Worm (Caenorhabditis elegans) whole organism, L1 larva: ENCODE data around the gene B0222.15.
A peak's percentile ranks its signal among the peaks of the same experiment; 100 is the strongest.

Experiments
- F16B12.6 ChIP-seq: fragments of 150-350 bp; optimal IDR thresholded peaks from 2 replicates; lab custom pipeline; 2014; ENCODE audit warnings: missing biosample characterization, missing genetic modification characterization
- Y116A8C.19 ChIP-seq: sonication (generic microtip); optimal IDR thresholded peaks from 2 replicates; lab custom pipeline; 2016; ENCODE audit warnings: missing compliant biosample characterization, missing genetic modification characterization, borderline replicate concordance
- aha-1 ChIP-seq: fragments of 150-350 bp; optimal IDR thresholded peaks from 2 replicates; lab custom pipeline; 2014; ENCODE audit warnings: missing biosample characterization, missing genetic modification characterization
- alr-1 ChIP-seq: fragments of 200-800 bp; sonication (Bioruptor generic); optimal IDR thresholded peaks from 2 replicates; lab custom pipeline; 2018; ENCODE audit warnings: borderline replicate concordance, mild to moderate bottlenecking, missing genetic modification characterization, missing compliant biosample characterization
- blmp-1 ChIP-seq: fragments of 150-350 bp; optimal IDR thresholded peaks from 2 replicates; lab custom pipeline; 2014; ENCODE audit warnings: missing biosample characterization, missing genetic modification characterization
- ceh-63 ChIP-seq: fragments of 200-800 bp; sonication (Bioruptor generic); optimal IDR thresholded peaks from 2 replicates; lab custom pipeline; 2018; ENCODE audit warnings: mild to moderate bottlenecking, missing genetic modification characterization, missing compliant biosample characterization
- ceh-8 ChIP-seq: fragments of 200-800 bp; sonication (Bioruptor generic); optimal IDR thresholded peaks from 2 replicates; lab custom pipeline; 2018; ENCODE audit warnings: mild to moderate bottlenecking, missing genetic modification characterization, moderate library complexity, missing compliant biosample characterization
- ceh-82 ChIP-seq, 3 experiments: fragments of 150-350 bp in 1 of 3; sonication (generic microtip) in 2 of 3; optimal IDR thresholded peaks; 2 replicates each; lab custom pipeline; 2014 to 2017; ENCODE audit warnings: missing biosample characterization in 3 of 3, missing genetic modification characterization in 3 of 3
- ces-1 ChIP-seq: fragments of 150-350 bp; optimal IDR thresholded peaks from 2 replicates; lab custom pipeline; 2014; ENCODE audit warnings: missing biosample characterization, missing genetic modification reagents, missing genetic modification characterization
- dsc-1 ChIP-seq: sonication (generic microtip); optimal IDR thresholded peaks from 2 replicates; lab custom pipeline; 2016; ENCODE audit warnings: mild to moderate bottlenecking, missing genetic modification characterization, missing compliant biosample characterization
- efl-1 ChIP-seq, 4 experiments: fragments of 150-350 bp; optimal IDR thresholded peaks in 3 of 4; peaks in 1 of 4; 1 replicate in 1 of 4; 2 replicates in 3 of 4; lab custom pipeline; 2014; ENCODE audit warnings: missing biosample characterization in 2 of 4, missing genetic modification characterization in 2 of 4, missing genetic modification reagents in 2 of 4
- egl-13 ChIP-seq: sonication (generic microtip); optimal IDR thresholded peaks from 2 replicates; lab custom pipeline; 2016; ENCODE audit warnings: missing genotype, missing genetic modification reagents, missing genetic modification characterization, missing compliant biosample characterization
- elt-2 ChIP-seq: sonication (generic microtip); optimal IDR thresholded peaks from 2 replicates; lab custom pipeline; 2016; ENCODE audit warnings: missing genetic modification characterization, mild to moderate bottlenecking, inconsistent platforms, missing compliant biosample characterization, missing genetic modification reagents
- elt-3 ChIP-seq, 6 experiments: fragments of 150-350 bp in 1 of 6; sonication (generic microtip); optimal IDR thresholded peaks; 2 replicates each; lab custom pipeline; 2017 to 2018; ENCODE audit warnings: missing biosample characterization in 6 of 6, missing genetic modification characterization in 6 of 6, inconsistent platforms in 1 of 6
- fkh-10 ChIP-seq: sonication (generic microtip); optimal IDR thresholded peaks from 2 replicates; lab custom pipeline; 2017; ENCODE audit warnings: missing biosample characterization, missing genetic modification reagents, missing genetic modification characterization
- fkh-4 ChIP-seq: sonication (generic microtip); optimal IDR thresholded peaks from 2 replicates; lab custom pipeline; 2016; ENCODE audit warnings: missing compliant biosample characterization, missing genetic modification characterization, borderline replicate concordance
- fkh-8 ChIP-seq: sonication (generic microtip); optimal IDR thresholded peaks from 2 replicates; lab custom pipeline; 2016; ENCODE audit warnings: mild to moderate bottlenecking, missing genetic modification characterization, missing compliant biosample characterization
- fos-1 ChIP-seq: fragments of 150-350 bp; optimal IDR thresholded peaks from 2 replicates; lab custom pipeline; 2014; ENCODE audit warnings: missing biosample characterization, missing genetic modification characterization
- hlh-4 ChIP-seq: sonication (generic microtip); optimal IDR thresholded peaks from 2 replicates; lab custom pipeline; 2016; ENCODE audit warnings: mild to moderate bottlenecking, missing genetic modification characterization, missing compliant biosample characterization
- lin-14 ChIP-seq: fragments of 200-800 bp; sonication (Bioruptor generic); optimal IDR thresholded peaks from 2 replicates; lab custom pipeline; 2018; ENCODE audit warnings: mild to moderate bottlenecking, missing genetic modification characterization, moderate library complexity, missing compliant biosample characterization
- lin-35 ChIP-seq, 2 experiments: fragments of 150-350 bp; optimal IDR thresholded peaks; 2 replicates each; lab custom pipeline; 2014; ENCODE audit warnings: missing biosample characterization in 2 of 2, missing genetic modification characterization in 2 of 2, missing genetic modification reagents in 2 of 2
- nhr-11 ChIP-seq: fragments of 150-350 bp; optimal IDR thresholded peaks from 2 replicates; lab custom pipeline; 2014; ENCODE audit warnings: missing biosample characterization, missing genetic modification characterization
- nhr-12 ChIP-seq: sonication (generic microtip); optimal IDR thresholded peaks from 2 replicates; lab custom pipeline; 2017; ENCODE audit warnings: missing biosample characterization, missing genetic modification characterization
- nhr-20 ChIP-seq: sonication (generic microtip); optimal IDR thresholded peaks from 2 replicates; lab custom pipeline; 2016; ENCODE audit warnings: mild to moderate bottlenecking, missing genetic modification characterization, missing compliant biosample characterization
- nhr-237 ChIP-seq: fragments of 150-350 bp; optimal IDR thresholded peaks from 2 replicates; lab custom pipeline; 2014; ENCODE audit warnings: missing biosample characterization, missing genetic modification characterization
- nhr-28 ChIP-seq: fragments of 150-350 bp; optimal IDR thresholded peaks from 2 replicates; lab custom pipeline; 2014; ENCODE audit warnings: missing biosample characterization, missing genetic modification characterization
- nhr-47 ChIP-seq: sonication (generic microtip); optimal IDR thresholded peaks from 2 replicates; lab custom pipeline; 2016; ENCODE audit warnings: mild to moderate bottlenecking, missing genetic modification characterization, moderate library complexity, missing compliant biosample characterization
- nhr-71 ChIP-seq: sonication (generic microtip); optimal IDR thresholded peaks from 2 replicates; lab custom pipeline; 2016; ENCODE audit warnings: mild to moderate bottlenecking, missing genetic modification characterization, moderate library complexity, missing compliant biosample characterization
- nhr-85 ChIP-seq: sonication (generic microtip); peaks from one replicate; lab custom pipeline; 2016; ENCODE audit warnings: missing genetic modification characterization, inconsistent platforms, missing compliant biosample characterization
- pag-3 ChIP-seq: sonication (generic microtip); optimal IDR thresholded peaks from 2 replicates; lab custom pipeline; 2017; ENCODE audit warnings: missing genetic modification characterization, mild to moderate bottlenecking, missing compliant biosample characterization, antibody characterized with exemption, borderline replicate concordance; ENCODE audit not compliant: insufficient read depth
- pax-3 ChIP-seq: fragments of 200-800 bp; sonication (Bioruptor generic); optimal IDR thresholded peaks from 2 replicates; lab custom pipeline; 2018; ENCODE audit warnings: mild to moderate bottlenecking, missing genetic modification characterization, moderate library complexity, missing compliant biosample characterization
- skn-1 ChIP-seq: fragments of 150-350 bp; optimal IDR thresholded peaks from 2 replicates; lab custom pipeline; 2014; ENCODE audit warnings: missing biosample characterization, missing genetic modification characterization
- snu-23 ChIP-seq: sonication (generic microtip); optimal IDR thresholded peaks from 2 replicates; lab custom pipeline; 2016; ENCODE audit warnings: missing genetic modification characterization, missing compliant biosample characterization
- sox-4 ChIP-seq: sonication (generic microtip); optimal IDR thresholded peaks from 2 replicates; lab custom pipeline; 2016; ENCODE audit warnings: missing genetic modification characterization, missing compliant biosample characterization
- sptf-1 ChIP-seq: fragments of 150-350 bp; optimal IDR thresholded peaks from 2 replicates; lab custom pipeline; 2014; ENCODE audit warnings: missing biosample characterization, missing genetic modification characterization
- sup-37 ChIP-seq: fragments of 200-800 bp; sonication (Bioruptor generic); optimal IDR thresholded peaks from 2 replicates; lab custom pipeline; 2018; ENCODE audit warnings: mild to moderate bottlenecking, missing genetic modification characterization, missing compliant biosample characterization
- swsn-7 ChIP-seq: sonication (generic microtip); optimal IDR thresholded peaks from 2 replicates; lab custom pipeline; 2016; ENCODE audit warnings: missing genetic modification characterization, missing compliant biosample characterization
- unc-98 ChIP-seq: fragments of 200-800 bp; sonication (Bioruptor generic); IDR thresholded peaks from 2 replicates; pipeline ENCODE4 v1.3.6; 2022; ENCODE audit warnings: missing genetic modification characterization, missing compliant biosample characterization
- xbp-1 ChIP-seq: sonication (generic microtip); optimal IDR thresholded peaks from 2 replicates; lab custom pipeline; 2016; ENCODE audit warnings: missing genetic modification characterization, missing compliant biosample characterization
- zag-1 ChIP-seq: fragments of 150-350 bp; optimal IDR thresholded peaks from 2 replicates; lab custom pipeline; 2014; ENCODE audit warnings: missing biosample characterization, missing genetic modification characterization
- ztf-11 ChIP-seq, 2 experiments: sonication (generic microtip); optimal IDR thresholded peaks; 2 replicates each; lab custom pipeline; 2016 to 2017; ENCODE audit warnings: missing genetic modification characterization in 2 of 2, missing biosample characterization in 1 of 2, missing compliant biosample characterization in 1 of 2
- ztf-4 ChIP-seq: fragments of 150-350 bp; optimal IDR thresholded peaks from 2 replicates; lab custom pipeline; 2014; ENCODE audit warnings: missing biosample characterization, missing genetic modification characterization

The B0222.15 gene

DNA sequence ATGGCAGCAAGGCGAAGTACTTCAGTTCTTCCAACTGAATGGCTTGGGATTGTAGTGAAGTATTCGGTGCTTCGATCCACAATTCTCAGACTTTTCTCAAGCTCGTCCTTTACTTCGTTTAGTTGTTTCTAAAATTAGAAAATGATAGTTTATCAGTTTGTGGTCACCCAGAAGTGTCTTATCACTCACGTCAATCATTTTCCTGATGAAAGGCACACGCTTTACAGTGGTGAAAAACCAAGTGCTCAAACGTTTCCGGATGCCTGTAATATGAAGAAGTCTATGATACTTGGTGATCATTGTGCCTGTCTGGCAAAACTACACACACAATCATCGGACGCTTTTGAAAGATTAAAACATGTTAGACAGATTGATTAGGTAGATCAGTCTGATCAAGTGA lies 10.4 kb downstream of the B0222.15 start:
- TF ChIP-seq skn-1 (tag; lab: Kevin White, UChicago) = no peak
- TF ChIP-seq nhr-85 (tag; lab: Kevin White, UChicago) = peak; percentile 23
- peak; percentile 90 for TF ChIP-seq elt-2
- TF ChIP-seq efl-1 (optimal IDR thresholded peaks at IDR 0.05; lab: Kevin White, UChicago) = no peak
- TF ChIP-seq efl-1 (GFP tag; optimal IDR thresholded peaks at IDR 0.05 in 1 of 2; lab: Kevin White, UChicago) = peak in 1 of 2 experiments; percentile 70

DNA sequence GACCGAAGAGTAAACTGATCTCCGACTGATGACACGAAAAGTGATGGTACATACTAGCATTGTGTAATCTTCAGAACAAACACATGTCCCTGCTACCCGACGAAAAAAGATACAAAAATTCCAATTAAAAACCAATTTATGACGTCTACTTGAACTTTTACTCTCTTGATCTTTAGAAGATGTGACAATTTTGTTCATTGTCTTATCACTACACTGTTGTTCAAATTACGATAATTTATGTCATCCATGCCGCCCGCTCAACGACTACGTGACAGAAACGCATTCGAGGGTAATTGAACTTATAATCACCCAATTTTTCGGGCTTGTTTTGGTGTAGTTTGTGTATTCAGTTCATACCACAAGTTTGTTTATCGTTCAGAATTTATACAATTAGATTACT lies 12.7 kb downstream of the B0222.15 start:
- TF ChIP-seq lin-35 (GFP tag; optimal IDR thresholded peaks at IDR 0.05; lab: Kevin White, UChicago) = no peak
- no peak for TF ChIP-seq fkh-4 (tag; lab: Kevin White, UChicago)
- no peak for TF ChIP-seq nhr-12 (tag; lab: Kevin White, UChicago)
- no peak for TF ChIP-seq pag-3
- peak; percentile 27 for TF ChIP-seq nhr-85 (tag; lab: Kevin White, UChicago)
- no peak for TF ChIP-seq zag-1 (tag; lab: Kevin White, UChicago)
- no peak for TF ChIP-seq ces-1 (GFP tag; lab: Kevin White, UChicago)
- no peak for TF ChIP-seq efl-1 (optimal IDR thresholded peaks at IDR 0.05; lab: Kevin White, UChicago)
- TF ChIP-seq efl-1 (GFP tag; optimal IDR thresholded peaks at IDR 0.05 in 1 of 2; lab: Kevin White, UChicago) = peak in 1 of 2 experiments; percentile 73
- peak; percentile 14 for TF ChIP-seq nhr-71 (tag; lab: Kevin White, UChicago)
- no peak for TF ChIP-seq nhr-237
- TF ChIP-seq elt-3 (tag; optimal IDR thresholded peaks at IDR 0.05; lab: Kevin White, UChicago) = peak in 2 of 6 experiments; percentile 15 to 53
- TF ChIP-seq nhr-20 (tag; lab: Kevin White, UChicago) = peak; percentile 74
- TF ChIP-seq alr-1 = no peak
- TF ChIP-seq fos-1 (tag; lab: Kevin White, UChicago) = no peak
- no peak for TF ChIP-seq sup-37 (GFP tag; lab: Kevin White, UChicago)
- TF ChIP-seq sox-4 (tag; lab: Kevin White, UChicago) = no peak
- TF ChIP-seq nhr-28 (tag; lab: Kevin White, UChicago) = no peak
- peak; percentile 19 for TF ChIP-seq lin-14 (GFP tag; lab: Kevin White, UChicago)
- TF ChIP-seq hlh-4 (tag; lab: Kevin White, UChicago) = no peak
- peak; percentile 60 for TF ChIP-seq blmp-1 (tag; lab: Kevin White, UChicago)
- TF ChIP-seq aha-1 = no peak

DNA sequence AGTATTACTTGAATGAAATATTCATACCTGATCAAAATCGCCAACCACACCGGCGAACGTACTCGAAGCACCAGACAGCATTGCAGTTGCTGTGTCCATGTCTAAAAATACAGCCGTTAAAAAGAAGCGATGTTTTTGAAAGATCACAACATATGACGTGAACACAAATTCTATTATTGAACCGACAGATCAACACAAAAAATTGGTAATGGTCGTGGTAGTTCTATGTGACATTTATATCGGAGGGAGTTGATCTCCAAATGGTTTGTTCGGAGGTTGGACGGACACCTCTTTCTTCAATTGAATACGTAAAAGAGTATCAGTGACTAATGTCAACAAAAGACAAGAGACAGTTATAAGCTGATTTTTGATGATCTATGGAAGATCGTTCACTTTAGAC lies 15.3 kb downstream of the B0222.15 start, which contains the start of gene pitr-3:
pitr-3 (minus strand) TSS at position 101 of the 400 bp plus-strand sequence.
- TF ChIP-seq ztf-11 (tag; optimal IDR thresholded peaks at IDR 0.05; lab: Kevin White, UChicago) (no peak), efl-1 (optimal IDR thresholded peaks at IDR 0.05; lab: Kevin White, UChicago) (no peak), efl-1 (GFP tag; optimal IDR thresholded peaks at IDR 0.05 in 1 of 2; lab: Kevin White, UChicago) (no peak), unc-98 (GFP tag; lab: Robert Waterston, UW) (no peak)
- TF ChIP-seq, all 84 proteins: peak for 0

DNA sequence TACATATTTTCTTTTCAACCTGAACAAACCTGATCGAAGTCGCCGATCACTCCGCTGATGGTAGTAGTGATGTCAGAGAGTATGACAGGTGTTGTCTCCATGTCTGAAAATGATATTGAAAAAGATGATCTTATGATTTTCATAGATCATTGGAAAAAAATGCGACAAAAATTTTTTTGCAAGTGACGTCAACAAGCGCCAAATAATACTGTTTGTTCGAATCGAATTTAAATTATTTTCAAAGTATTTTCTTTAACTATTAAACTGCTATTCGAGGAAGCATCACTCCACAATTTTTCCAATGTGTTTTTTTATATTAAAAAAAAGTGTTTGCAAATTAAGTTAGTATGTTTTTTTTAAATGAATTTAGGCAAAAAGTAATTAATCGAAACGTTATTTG lies 19.0 kb downstream of the B0222.15 start, which contains the start of gene pitr-2:
pitr-2 (minus strand) TSS at position 101 of the 400 bp plus-strand sequence.
- TF ChIP-seq nhr-85 (tag; lab: Kevin White, UChicago) = no peak

DNA sequence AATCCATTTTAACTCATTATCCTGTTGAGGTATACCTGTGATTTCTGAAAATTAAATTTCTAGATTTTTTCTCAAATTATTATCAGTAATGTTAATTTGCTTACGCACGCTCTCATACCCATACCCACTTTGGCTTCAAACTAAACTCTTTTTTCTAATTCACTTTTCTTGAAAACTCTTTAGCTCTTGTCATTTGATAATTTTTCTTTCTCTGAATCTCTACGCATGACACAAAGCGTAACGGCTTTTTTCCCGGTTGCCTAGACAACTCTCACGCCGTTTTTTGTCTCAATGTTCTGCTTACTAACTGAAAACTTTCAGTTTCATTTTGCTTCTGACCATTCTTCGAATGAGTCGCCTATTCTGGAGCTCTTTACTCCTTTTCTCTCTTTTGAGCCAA lies 22.6 kb downstream of the B0222.15 start, which contains the start of gene B0222.1:
B0222.1 (plus strand) TSS at position 306 of the 400 bp plus-strand sequence.
- no peak for TF ChIP-seq ceh-63
- TF ChIP-seq nhr-71 (tag; lab: Kevin White, UChicago) = peak; percentile 72
- TF ChIP-seq ztf-4 (tag; lab: Kevin White, UChicago) = no peak
- TF ChIP-seq fkh-8 (tag; lab: Kevin White, UChicago) = peak; percentile 95
- TF ChIP-seq elt-3 (tag; optimal IDR thresholded peaks at IDR 0.05; lab: Kevin White, UChicago) = no peak
- TF ChIP-seq swsn-7 (tag; lab: Kevin White, UChicago) = peak; percentile 3
- peak; percentile 6 for TF ChIP-seq lin-14 (GFP tag; lab: Kevin White, UChicago)
- TF ChIP-seq pax-3 (tag; lab: Kevin White, UChicago) = peak; percentile 10
- no peak for TF ChIP-seq fkh-10
- TF ChIP-seq ceh-82 (tag; optimal IDR thresholded peaks at IDR 0.05; lab: Kevin White, UChicago) = no peak
- TF ChIP-seq snu-23 (GFP tag; lab: Kevin White, UChicago) = no peak
- TF ChIP-seq blmp-1 (tag; lab: Kevin White, UChicago) = no peak
- TF ChIP-seq Y116A8C.19 (tag; lab: Kevin White, UChicago) = no peak
- TF ChIP-seq pag-3 = no peak
- TF ChIP-seq ceh-8 = no peak
- peak; percentile 9 for TF ChIP-seq sox-4 (tag; lab: Kevin White, UChicago)
- no peak for TF ChIP-seq hlh-4 (tag; lab: Kevin White, UChicago)
- peak; percentile 62 for TF ChIP-seq nhr-47 (tag; lab: Kevin White, UChicago)
- TF ChIP-seq dsc-1 (tag; lab: Kevin White, UChicago) = peak; percentile 29
- no peak for TF ChIP-seq zag-1 (tag; lab: Kevin White, UChicago)
- TF ChIP-seq nhr-11 (tag; lab: Kevin White, UChicago) = peak; percentile 59
- no peak for TF ChIP-seq elt-2
- TF ChIP-seq nhr-20 (tag; lab: Kevin White, UChicago) = peak; percentile 79
- no peak for TF ChIP-seq xbp-1 (tag; lab: Kevin White, UChicago)
- no peak for TF ChIP-seq sptf-1 (tag; lab: Kevin White, UChicago)
- TF ChIP-seq egl-13 = no peak
- TF ChIP-seq F16B12.6 = no peak
